Fruit fly (Drosophila melanogaster) Kc167 (cell line): Measurements from ENCODE around the gene CG42514.

ENCODE experiments used
- Myc ChIP-seq: fragments of >200 bp; optimal IDR thresholded peaks from 2 replicates; lab custom pipeline; 2017; ENCODE audit warnings: missing external identifiers
- Sin3A ChIP-seq: fragments of >200 bp; optimal IDR thresholded peaks from 2 replicates; lab custom pipeline; 2018; ENCODE audit warnings: missing external identifiers
- h ChIP-seq: fragments of >200 bp; optimal IDR thresholded peaks from 3 replicates; lab custom pipeline; 2018; ENCODE audit warnings: missing external identifiers
- insv ChIP-seq: fragments of >200 bp; optimal IDR thresholded peaks from 3 replicates; lab custom pipeline; 2018; ENCODE audit warnings: missing external identifiers
- psq ChIP-seq: fragments of >200 bp; optimal IDR thresholded peaks from 2 replicates; lab custom pipeline; 2017; ENCODE audit warnings: missing external identifiers
- ttk ChIP-seq: sonication (Bioruptor generic); optimal IDR thresholded peaks from 2 replicates; lab custom pipeline; 2017; ENCODE audit warnings: missing external identifiers

Gene CG42514

dm6 chr3L:16495989-16496797 is at the start of gene CG42514:
CG42514 (minus strand) TSS chr3L:16496236.
- TF ChIP-seq ttk (no peak), psq (no peak), h (lab: Kevin White, UChicago) (no peak), Myc (lab: Kevin White, UChicago) (no peak), Sin3A (no peak), insv (no peak)

- no peak for TF ChIP-seq Myc (lab: Kevin White, UChicago)
- no peak for TF ChIP-seq ttk
- no peak for TF ChIP-seq Sin3A
- TF ChIP-seq h (lab: Kevin White, UChicago), result no peak
- TF ChIP-seq psq, result no peak
- TF ChIP-seq insv, result no peak
Measured at dm6 chr3L:16545511-16545910, 49.5 kb upstream of the CG42514 start, which contains the start of gene CG13033. CG13033 (minus strand) TSS chr3L:16545628.

- TF ChIP-seq Sin3A (no peak), Myc (lab: Kevin White, UChicago) (no peak), psq (no peak), ttk (no peak), insv (no peak), h (lab: Kevin White, UChicago) (no peak)
Measured at dm6 chr3L:16544220-16544619, 48.2 kb upstream of the CG42514 start.

dm6 chr3L:16542998-16543624 is 47.1 kb upstream of the CG42514 start, which contains the start of gene CG43373:
CG43373 (minus strand) TSS chr3L:16543370.
- TF ChIP-seq Myc (lab: Kevin White, UChicago), result no peak
- no peak for TF ChIP-seq psq
- no peak for TF ChIP-seq ttk
- TF ChIP-seq h (lab: Kevin White, UChicago), result no peak
- TF ChIP-seq insv, result no peak
- no peak for TF ChIP-seq Sin3A

dm6 chr3L:16533932-16534331 is 37.9 kb upstream of the CG42514 start:
- TF ChIP-seq ttk (no peak), insv (no peak), Sin3A (no peak), h (lab: Kevin White, UChicago) (no peak), psq (no peak), Myc (lab: Kevin White, UChicago) (no peak)

dm6 chr3L:16497198-16497701 is 1.2 kb upstream of the CG42514 start, which contains the start of gene st:
st (plus strand) TSS chr3L:16497651.
- TF ChIP-seq Myc (lab: Kevin White, UChicago), result no peak

dm6 chr3L:16495235-16495634 is 801 bp downstream of the CG42514 start:
- no peak for TF ChIP-seq insv
- no peak for TF ChIP-seq Sin3A
- TF ChIP-seq h (lab: Kevin White, UChicago), result no peak
- TF ChIP-seq ttk, result no peak
- no peak for TF ChIP-seq psq
- TF ChIP-seq Myc (lab: Kevin White, UChicago), result no peak

dm6 chr3L:16494651-16495074 is 1.4 kb downstream of the CG42514 start:
- TF ChIP-seq psq, result no peak
- no peak for TF ChIP-seq Sin3A
- no peak for TF ChIP-seq Myc (lab: Kevin White, UChicago)
- TF ChIP-seq h (lab: Kevin White, UChicago), result no peak
- no peak for TF ChIP-seq insv

dm6 chr3L:16493717-16494116 is 2.3 kb downstream of the CG42514 start:
- TF ChIP-seq ttk (no peak), insv (no peak), h (lab: Kevin White, UChicago) (no peak), Sin3A (no peak), psq (no peak), Myc (lab: Kevin White, UChicago) (no peak)

dm6 chr3L:16491006-16491605 is 4.9 kb downstream of the CG42514 start:
- no peak for TF ChIP-seq h (lab: Kevin White, UChicago)
- TF ChIP-seq ttk, result no peak
- no peak for TF ChIP-seq insv
- no peak for TF ChIP-seq Myc (lab: Kevin White, UChicago)
- TF ChIP-seq psq, result no peak
- TF ChIP-seq Sin3A, result no peak

- TF ChIP-seq psq, result no peak
- no peak for TF ChIP-seq ttk
- no peak for TF ChIP-seq Myc (lab: Kevin White, UChicago)
- no peak for TF ChIP-seq Sin3A
- TF ChIP-seq h (lab: Kevin White, UChicago), result no peak
- no peak for TF ChIP-seq insv
Measured at dm6 chr3L:16490583-16490880, 5.5 kb downstream of the CG42514 start.

- no peak for TF ChIP-seq Sin3A
- TF ChIP-seq Myc (lab: Kevin White, UChicago), result no peak
- TF ChIP-seq h (lab: Kevin White, UChicago), result no peak
- TF ChIP-seq insv, result no peak
- no peak for TF ChIP-seq ttk
- no peak for TF ChIP-seq psq
Measured at dm6 chr3L:16489822-16490582, 6.0 kb downstream of the CG42514 start.
